Worm (Caenorhabditis elegans) whole organism, L4 larva: ENCODE results near the gene bus-18.
A peak's percentile ranks its signal among the peaks of the same experiment; 100 is the strongest.

ENCODE experiments used
- F37D6.2 ChIP-seq: sonication (generic microtip); optimal IDR thresholded peaks from 2 replicates; lab custom pipeline; 2016; ENCODE audit warnings: mild to moderate bottlenecking, missing genetic modification characterization, missing compliant biosample characterization
- R02D3.7 ChIP-seq: fragments of 150-350 bp; sonication (generic microtip); optimal IDR thresholded peaks from 3 replicates; lab custom pipeline; 2014; ENCODE audit warnings: missing biosample characterization, missing genetic modification characterization
- Y5F2A.4 ChIP-seq: fragments of 200-800 bp; sonication (Bioruptor generic); optimal IDR thresholded peaks from 2 replicates; lab custom pipeline; 2018; ENCODE audit warnings: mild to moderate bottlenecking, missing genetic modification characterization, missing compliant biosample characterization
- ZK337.2 ChIP-seq: fragments of 200-800 bp; sonication (Bioruptor generic); IDR thresholded peaks from 2 replicates; pipeline ENCODE4 v1.3.6; 2022; ENCODE audit warnings: missing genetic modification reagents, missing genetic modification characterization, missing compliant biosample characterization
- ZK546.5 ChIP-seq, 2 experiments: sonication (generic microtip); optimal IDR thresholded peaks; 2 replicates each; lab custom pipeline; 2017; ENCODE audit warnings: missing biosample characterization in 2 of 2, missing genetic modification characterization in 2 of 2
- aha-1 ChIP-seq: fragments of 150-350 bp; peaks from one replicate; lab custom pipeline; 2014; ENCODE audit warnings: missing biosample characterization, missing genetic modification characterization
- aly-2 ChIP-seq: sonication (generic microtip); optimal IDR thresholded peaks from 2 replicates; lab custom pipeline; 2018; ENCODE audit warnings: missing biosample characterization, missing genetic modification characterization
- ceh-28 ChIP-seq: fragments of 150-350 bp; optimal IDR thresholded peaks from 2 replicates; lab custom pipeline; 2014; ENCODE audit warnings: missing biosample characterization, missing genetic modification reagents, missing genetic modification characterization
- ceh-32 ChIP-seq: sonication (generic microtip); optimal IDR thresholded peaks from 2 replicates; lab custom pipeline; 2016; ENCODE audit warnings: mild to moderate bottlenecking, missing genetic modification characterization, missing compliant biosample characterization; ENCODE audit not compliant: poor library complexity
- ceh-62 ChIP-seq: sonication (generic microtip); optimal IDR thresholded peaks from 2 replicates; lab custom pipeline; 2017; ENCODE audit warnings: missing biosample characterization, missing genetic modification characterization
- ces-1 ChIP-seq: fragments of 150-350 bp; sonication (generic microtip); optimal IDR thresholded peaks from 4 replicates; lab custom pipeline; 2014; ENCODE audit warnings: missing biosample characterization, missing genetic modification reagents, missing genetic modification characterization
- daf-8 ChIP-seq: fragments of 200-800 bp; sonication (Bioruptor generic); IDR thresholded peaks from 2 replicates; pipeline ENCODE4 v1.3.6; 2022; ENCODE audit warnings: missing genetic modification characterization, missing compliant biosample characterization
- dmd-6 ChIP-seq: fragments of 200-800 bp; sonication (Bioruptor generic); IDR thresholded peaks from 2 replicates; pipeline ENCODE4 v1.3.6; 2022; ENCODE audit warnings: missing genetic modification reagents, missing genetic modification characterization, missing compliant biosample characterization
- duxl-1 ChIP-seq: sonication (generic microtip); optimal IDR thresholded peaks from 2 replicates; lab custom pipeline; 2016; ENCODE audit warnings: mild to moderate bottlenecking, missing genetic modification characterization, moderate library complexity, missing compliant biosample characterization; ENCODE audit not compliant: poor library complexity
- egl-27 ChIP-seq: sonication (generic microtip); optimal IDR thresholded peaks from 3 replicates; lab custom pipeline; 2017; ENCODE audit warnings: missing biosample characterization, missing genetic modification reagents, missing genetic modification characterization
- gei-8 ChIP-seq: fragments of 200-800 bp; sonication (Bioruptor generic); optimal IDR thresholded peaks from 2 replicates; lab custom pipeline; 2018; ENCODE audit warnings: mild to moderate bottlenecking, missing genetic modification characterization, missing compliant biosample characterization
- hlh-11 ChIP-seq: fragments of 200-800 bp; sonication (Bioruptor generic); optimal IDR thresholded peaks from 2 replicates; lab custom pipeline; 2018; ENCODE audit warnings: mild to moderate bottlenecking, missing genetic modification characterization, missing compliant biosample characterization
- hlh-30 ChIP-seq: sonication (generic microtip); optimal IDR thresholded peaks from 2 replicates; lab custom pipeline; 2017; ENCODE audit warnings: antibody characterized with exemption, mild to moderate bottlenecking, missing genetic modification characterization, missing compliant biosample characterization; ENCODE audit not compliant: insufficient read depth
- jun-1 ChIP-seq: fragments of 150-350 bp; optimal IDR thresholded peaks from 2 replicates; lab custom pipeline; 2014; ENCODE audit warnings: missing biosample characterization, missing genetic modification reagents, missing genetic modification characterization
- lim-7 ChIP-seq: fragments of 200-800 bp; sonication (Bioruptor generic); IDR thresholded peaks from 2 replicates; pipeline ENCODE4 v1.3.6; 2022; ENCODE audit warnings: missing genetic modification characterization, missing compliant biosample characterization
- lin-15B ChIP-seq: fragments of 150-350 bp; sonication (generic microtip); optimal IDR thresholded peaks from 3 replicates; lab custom pipeline; 2014; ENCODE audit warnings: missing biosample characterization, missing genetic modification characterization
- lin-39 ChIP-seq: fragments of 150-350 bp; optimal IDR thresholded peaks from 2 replicates; lab custom pipeline; 2014; ENCODE audit warnings: missing biosample characterization, missing genetic modification reagents, missing genetic modification characterization
- lir-3 ChIP-seq: sonication (generic microtip); optimal IDR thresholded peaks from 2 replicates; lab custom pipeline; 2016; ENCODE audit warnings: mild to moderate bottlenecking, missing genetic modification characterization, missing compliant biosample characterization
- lsy-2 ChIP-seq, 2 experiments: fragments of 150-350 bp in 1 of 2; sonication (generic microtip) in 1 of 2; optimal IDR thresholded peaks; 2 replicates each; lab custom pipeline; 2014 to 2017; ENCODE audit warnings: missing biosample characterization in 2 of 2, missing genetic modification characterization in 2 of 2
- madf-5 ChIP-seq, 2 experiments: fragments of 200-800 bp; sonication (Bioruptor generic); IDR thresholded peaks; 2 replicates each; pipeline ENCODE4 v1.3.6; 2022; ENCODE audit warnings: missing compliant biosample characterization in 2 of 2, missing genetic modification characterization in 2 of 2
- mdt-29 ChIP-seq: fragments of 200-800 bp; sonication (Bioruptor generic); IDR thresholded peaks from 2 replicates; pipeline ENCODE4 v1.3.6; 2022; ENCODE audit warnings: missing genetic modification reagents, missing genetic modification characterization, missing compliant biosample characterization
- mes-2 ChIP-seq: sonication (generic microtip); optimal IDR thresholded peaks from 2 replicates; lab custom pipeline; 2016; ENCODE audit warnings: missing genotype, mild to moderate bottlenecking, missing genetic modification characterization, missing compliant biosample characterization; ENCODE audit not compliant: poor library complexity, severe bottlenecking
- mxl-2 ChIP-seq: fragments of 200-800 bp; sonication (Bioruptor generic); conservative IDR thresholded peaks from 2 replicates; pipeline ENCODE4 v1.3.6; 2022; ENCODE audit warnings: missing genetic modification reagents, missing genetic modification characterization, missing compliant biosample characterization
- nhr-10 ChIP-seq: fragments of 150-350 bp; optimal IDR thresholded peaks from 2 replicates; lab custom pipeline; 2014; ENCODE audit warnings: missing biosample characterization, missing genetic modification characterization
- nhr-237 ChIP-seq: sonication (generic microtip); optimal IDR thresholded peaks from 2 replicates; lab custom pipeline; 2017; ENCODE audit warnings: missing biosample characterization, missing genetic modification characterization
- nhr-28 ChIP-seq: fragments of 150-350 bp; optimal IDR thresholded peaks from 2 replicates; lab custom pipeline; 2014; ENCODE audit warnings: missing biosample characterization, missing genetic modification characterization
- nhr-42 ChIP-seq: fragments of 200-800 bp; sonication (Bioruptor generic); IDR thresholded peaks from 2 replicates; pipeline ENCODE4 v1.3.6; 2022; ENCODE audit warnings: missing genetic modification characterization, missing compliant biosample characterization
- nhr-48 ChIP-seq: sonication (generic microtip); optimal IDR thresholded peaks from 2 replicates; lab custom pipeline; 2016; ENCODE audit warnings: mild to moderate bottlenecking, missing genetic modification characterization, missing compliant biosample characterization
- nhr-6 ChIP-seq: fragments of 150-350 bp; optimal IDR thresholded peaks from 2 replicates; lab custom pipeline; 2014; ENCODE audit warnings: missing biosample characterization, missing genetic modification characterization
- nhr-76 ChIP-seq: fragments of 150-350 bp; optimal IDR thresholded peaks from 2 replicates; lab custom pipeline; 2014; ENCODE audit warnings: missing biosample characterization, missing genetic modification characterization
- nhr-77 ChIP-seq: fragments of 150-350 bp; optimal IDR thresholded peaks from 2 replicates; lab custom pipeline; 2014; ENCODE audit warnings: missing biosample characterization, missing genetic modification characterization
- pha-4 ChIP-seq, 2 experiments: fragments of 150-350 bp in 1 of 2; fragments of 200-800 bp in 1 of 2; sonication (Bioruptor generic) in 1 of 2; IDR thresholded peaks in 1 of 2; optimal IDR thresholded peaks in 1 of 2; 2 replicates each; pipeline versions ENCODE4 v1.3.6 to Lab custom; 2014 to 2022; ENCODE audit warnings: missing genetic modification characterization in 2 of 2, missing genetic modification reagents in 2 of 2, missing biosample characterization in 1 of 2, missing compliant biosample characterization in 1 of 2
- rbr-2 ChIP-seq: sonication (generic microtip); optimal IDR thresholded peaks from 2 replicates; lab custom pipeline; 2016; ENCODE audit warnings: missing genotype, missing genetic modification characterization, missing compliant biosample characterization
- saeg-2 ChIP-seq: fragments of 200-800 bp; sonication (Bioruptor generic); IDR thresholded peaks from 2 replicates; pipeline ENCODE4 v1.3.6; 2022; ENCODE audit warnings: missing genetic modification reagents, missing genetic modification characterization, missing compliant biosample characterization
- set-16 ChIP-seq: fragments of 200-800 bp; sonication (Bioruptor generic); IDR thresholded peaks from 2 replicates; pipeline ENCODE4 v1.3.6; 2022; ENCODE audit warnings: missing genetic modification reagents, missing genetic modification characterization, missing compliant biosample characterization
- tag-97 ChIP-seq: fragments of 200-800 bp; sonication (Bioruptor generic); IDR thresholded peaks from 2 replicates; pipeline ENCODE4 v1.3.6; 2022; ENCODE audit warnings: missing genetic modification characterization, missing compliant biosample characterization
- tra-1 ChIP-seq: fragments of 200-800 bp; sonication (Bioruptor generic); IDR thresholded peaks from 2 replicates; pipeline ENCODE4 v1.3.6; 2022; ENCODE audit warnings: missing genetic modification reagents, missing genetic modification characterization, missing compliant biosample characterization
- unc-130 ChIP-seq: sonication (generic microtip); optimal IDR thresholded peaks from 2 replicates; lab custom pipeline; 2016; ENCODE audit warnings: missing genetic modification reagents, missing genetic modification characterization, missing compliant biosample characterization
- unc-39 ChIP-seq: sonication (generic microtip); optimal IDR thresholded peaks from 2 replicates; lab custom pipeline; 2017; ENCODE audit warnings: missing biosample characterization, missing genetic modification characterization
- vab-7 ChIP-seq: fragments of 200-800 bp; sonication (Bioruptor generic); IDR thresholded peaks from 2 replicates; pipeline ENCODE4 v1.3.6; 2022; ENCODE audit warnings: missing genetic modification reagents, missing genetic modification characterization, missing compliant biosample characterization
- zag-1 ChIP-seq: fragments of 150-350 bp; optimal IDR thresholded peaks from 2 replicates; lab custom pipeline; 2014; ENCODE audit warnings: missing biosample characterization, missing genetic modification characterization
- zfp-2 ChIP-seq: sonication (generic microtip); optimal IDR thresholded peaks from 2 replicates; lab custom pipeline; 2016; ENCODE audit warnings: mild to moderate bottlenecking, missing genetic modification characterization, missing compliant biosample characterization
- zfp-3 ChIP-seq: fragments of 200-800 bp; sonication (Bioruptor generic); conservative IDR thresholded peaks from 2 replicates; pipeline ENCODE4 v1.3.6; 2022; ENCODE audit warnings: missing genetic modification reagents, missing genetic modification characterization, missing compliant biosample characterization
- zip-11 ChIP-seq: fragments of 200-800 bp; sonication (Bioruptor generic); IDR thresholded peaks from 2 replicates; pipeline ENCODE4 v1.3.6; 2022; ENCODE audit warnings: missing genetic modification characterization, missing compliant biosample characterization
- zip-2 ChIP-seq: fragments of 150-350 bp; optimal IDR thresholded peaks from 2 replicates; lab custom pipeline; 2014; ENCODE audit warnings: missing biosample characterization, missing genetic modification characterization
- ztf-11 ChIP-seq: fragments of 150-350 bp; optimal IDR thresholded peaks from 2 replicates; lab custom pipeline; 2014; ENCODE audit warnings: missing biosample characterization, missing genetic modification characterization
- ztf-7 ChIP-seq: fragments of 150-350 bp; optimal IDR thresholded peaks from 2 replicates; lab custom pipeline; 2014; ENCODE audit warnings: missing biosample characterization, missing genetic modification characterization

The bus-18 gene

DNA sequence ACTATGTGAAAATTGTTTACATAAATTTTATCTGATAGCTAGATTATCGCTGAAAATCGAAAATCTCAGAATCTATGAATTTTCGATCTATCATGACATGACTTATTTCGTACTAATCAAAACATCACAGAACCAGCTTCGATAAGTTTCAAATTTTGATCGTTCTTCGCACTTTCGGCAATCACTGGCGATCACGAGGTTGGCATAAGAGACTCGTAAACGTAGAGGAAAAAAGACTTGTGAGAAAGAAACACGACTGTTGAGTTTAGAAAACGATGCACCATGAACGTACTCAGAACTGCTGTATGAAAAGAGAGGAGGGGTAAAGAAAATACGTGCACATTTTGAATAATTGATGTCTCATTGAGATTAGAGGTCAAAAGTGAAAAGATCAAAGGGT, 50.5 kb downstream of the bus-18 start (continued):
- no peak for TF ChIP-seq ZK546.5 (tag; optimal IDR thresholded peaks at IDR 0.05; lab: Kevin White, UChicago)
- TF ChIP-seq set-16, result no peak
- TF ChIP-seq nhr-42 (GFP tag; lab: Robert Waterston, UW), result peak; percentile 60; the same call in 1 of the 2 replicates
- TF ChIP-seq rbr-2 (tag; lab: Kevin White, UChicago), result no peak
- peak; percentile 95 for TF ChIP-seq nhr-28 (tag; lab: Kevin White, UChicago)
- peak; percentile 52 for TF ChIP-seq mes-2 (tag; lab: Kevin White, UChicago)
- TF ChIP-seq duxl-1, result no peak
- peak; percentile 96 for TF ChIP-seq hlh-11 (tag; lab: Kevin White, UChicago)
- no peak for TF ChIP-seq F37D6.2 (tag; lab: Kevin White, UChicago)
- TF ChIP-seq jun-1 (tag; lab: Kevin White, UChicago), result peak; percentile 20
- TF ChIP-seq zag-1 (tag; lab: Kevin White, UChicago), result no peak
- TF ChIP-seq nhr-10 (tag; lab: Kevin White, UChicago), result peak; percentile 98
- TF ChIP-seq zip-2 (tag; lab: Kevin White, UChicago), result no peak
- no peak for TF ChIP-seq ztf-11 (tag; lab: Kevin White, UChicago)
- peak; percentile 69 for TF ChIP-seq nhr-6 (tag; lab: Kevin White, UChicago)
- no peak; the same call in 1 of the 2 replicates for TF ChIP-seq pha-4 (GFP tag; IDR thresholded peaks at IDR 0.05; lab: Robert Waterston, UW)
- TF ChIP-seq pha-4 (tag; optimal IDR thresholded peaks at IDR 0.05; lab: Kevin White, UChicago), result peak; percentile 54
- TF ChIP-seq lim-7 (GFP tag; lab: Robert Waterston, UW), result no peak
- no peak for TF ChIP-seq lin-39 (tag; lab: Kevin White, UChicago)
- peak; percentile 95 for TF ChIP-seq nhr-48 (tag; lab: Kevin White, UChicago)
- TF ChIP-seq aha-1 (tag; lab: Kevin White, UChicago), result peak; percentile 99
- TF ChIP-seq mdt-29 (GFP tag; lab: Robert Waterston, UW), result peak; percentile 90
- no peak for TF ChIP-seq ZK337.2
- TF ChIP-seq nhr-77, result peak; percentile 89
- TF ChIP-seq ceh-62 (tag; lab: Kevin White, UChicago), result no peak
- TF ChIP-seq madf-5 (GFP tag; IDR thresholded peaks at IDR 0.05; lab: Robert Waterston, UW), result no peak
- no peak for TF ChIP-seq vab-7 (GFP tag; lab: Robert Waterston, UW)
- TF ChIP-seq gei-8 (GFP tag; lab: Kevin White, UChicago), result no peak
- peak in 1 of 2 experiments; percentile 76 for TF ChIP-seq lsy-2 (tag; optimal IDR thresholded peaks at IDR 0.05; lab: Kevin White, UChicago)
- no peak for TF ChIP-seq lir-3 (tag; lab: Kevin White, UChicago)
- no peak for TF ChIP-seq zip-11 (GFP tag; lab: Robert Waterston, UW)
- no peak for TF ChIP-seq unc-130 (GFP tag; lab: Kevin White, UChicago)
- TF ChIP-seq Y5F2A.4 (GFP tag; lab: Kevin White, UChicago), result no peak
- TF ChIP-seq zfp-2 (tag; lab: Kevin White, UChicago), result no peak
- TF ChIP-seq unc-39 (tag; lab: Kevin White, UChicago), result no peak
- peak; percentile 95 for TF ChIP-seq dmd-6
- TF ChIP-seq ceh-32 (tag; lab: Kevin White, UChicago), result no peak
- TF ChIP-seq ceh-28 (tag; lab: Kevin White, UChicago), result no peak
- no peak for TF ChIP-seq lin-15B (tag; lab: Kevin White, UChicago)
- TF ChIP-seq hlh-30 (tag; lab: Kevin White, UChicago), result peak; percentile 95
- no peak for TF ChIP-seq R02D3.7 (tag; lab: Kevin White, UChicago)
- no peak for TF ChIP-seq ztf-7 (tag; lab: Kevin White, UChicago)
- TF ChIP-seq aly-2, result no peak
- no peak for TF ChIP-seq nhr-237
- TF ChIP-seq tra-1 (GFP tag; lab: Robert Waterston, UW), result peak; percentile 80; the same call in 1 of the 2 replicates
- TF ChIP-seq daf-8 (GFP tag; lab: Robert Waterston, UW), result no peak
- TF ChIP-seq nhr-76 (tag; lab: Kevin White, UChicago), result no peak
- TF ChIP-seq ces-1, result no peak
- TF ChIP-seq zfp-3 (GFP tag; lab: Robert Waterston, UW), result 0 out of 2 replicates have a peak, but pooled peaks have one; percentile 26
- no peak for TF ChIP-seq tag-97 (GFP tag; lab: Robert Waterston, UW)
- no peak for TF ChIP-seq mxl-2 (GFP tag; lab: Robert Waterston, UW)
- no peak for TF ChIP-seq egl-27 (tag; lab: Kevin White, UChicago)
- no peak for TF ChIP-seq saeg-2 (GFP tag; lab: Robert Waterston, UW)
